Fruit fly (Drosophila melanogaster) whole organism, prepupa: Measurements from ENCODE around the gene Trim9.

Source experiments
- CG10631 ChIP-seq: fragments of 200-800 bp; sonication (Bioruptor generic); optimal IDR thresholded peaks from 2 replicates; lab custom pipeline; 2016; ENCODE audit warnings: missing biosample characterization, missing genetic modification characterization
- CG11294 ChIP-seq: fragments of 200-800 bp; sonication (Bioruptor generic); IDR thresholded peaks from 2 replicates; pipeline ENCODE4 v1.3.6; 2022; ENCODE audit warnings: missing biosample characterization, missing genetic modification characterization
- CG11902 ChIP-seq: fragments of 200-800 bp; sonication (Bioruptor generic); optimal IDR thresholded peaks from 3 replicates; lab custom pipeline; 2016; ENCODE audit warnings: missing biosample characterization, missing genetic modification characterization
- CG6854 ChIP-seq: fragments of 200-800 bp; sonication (Bioruptor generic); optimal IDR thresholded peaks from 2 replicates; lab custom pipeline; 2017; ENCODE audit warnings: missing biosample characterization, mild to moderate bottlenecking, missing genetic modification characterization
- CG9139 ChIP-seq: fragments of 200-800 bp; sonication (Bioruptor generic); optimal IDR thresholded peaks from 3 replicates; lab custom pipeline; 2017; ENCODE audit warnings: missing biosample characterization, mild to moderate bottlenecking, missing genetic modification characterization
- Eip75B ChIP-seq: fragments of 200-800 bp; sonication (Bioruptor generic); optimal IDR thresholded peaks from 3 replicates; lab custom pipeline; 2016; ENCODE audit warnings: missing biosample characterization, missing genetic modification characterization
- Sox14 ChIP-seq: fragments of 200-800 bp; sonication (Bioruptor generic); optimal IDR thresholded peaks from 3 replicates; lab custom pipeline; 2016; ENCODE audit warnings: missing biosample characterization, missing genetic modification characterization
- cyc ChIP-seq: fragments of 200-800 bp; sonication (Bioruptor generic); optimal IDR thresholded peaks from 3 replicates; lab custom pipeline; 2016; ENCODE audit warnings: missing biosample characterization, missing genetic modification characterization
- eg ChIP-seq: fragments of 200-800 bp; sonication (Bioruptor generic); IDR thresholded peaks from 3 replicates; pipeline ENCODE4 v1.3.6; 2022; ENCODE audit warnings: missing biosample characterization, missing genetic modification characterization
- fd85E ChIP-seq: fragments of 200-800 bp; sonication (Bioruptor generic); optimal IDR thresholded peaks from 3 replicates; lab custom pipeline; 2016; ENCODE audit warnings: missing biosample characterization, missing genetic modification characterization
- spab ChIP-seq: fragments of 200-800 bp; sonication (Bioruptor generic); optimal IDR thresholded peaks from 2 replicates; lab custom pipeline; 2017; ENCODE audit warnings: missing biosample characterization, mild to moderate bottlenecking, missing genetic modification characterization, missing genetic modification reagents

dm6 chr2L:10566955-10567354 lies 22.3 kb downstream of the Trim9 start, which contains the start of gene CG6138:
- TF ChIP-seq CG11294 (GFP tag; lab: Robert Waterston, UW) = no peak
- TF ChIP-seq Sox14 = no peak
- no peak for TF ChIP-seq CG10631
- TF ChIP-seq fd85E (GFP tag; lab: Kevin White, UChicago) = no peak
- TF ChIP-seq Eip75B (GFP tag; lab: Kevin White, UChicago) = no peak
- no peak for TF ChIP-seq spab (GFP tag; lab: Kevin White, UChicago)
- no peak for TF ChIP-seq CG6854 (GFP tag; lab: Kevin White, UChicago)
- no peak for TF ChIP-seq eg (GFP tag; lab: Robert Waterston, UW)
- no peak for TF ChIP-seq cyc
- TF ChIP-seq CG9139 (GFP tag; lab: Kevin White, UChicago) = no peak
- TF ChIP-seq CG11902 (GFP tag; lab: Kevin White, UChicago) = no peak
